Worm (Caenorhabditis elegans) whole organism, L1 larva: ENCODE data around the gene ndg-4.

Experiments used
- ceh-82 ChIP-seq, 3 experiments: fragments of 150-350 bp in 1 of 3; sonication (generic microtip) in 2 of 3; optimal IDR thresholded peaks; 2 replicates each; lab custom pipeline; 2014 to 2017; ENCODE audit warnings: missing biosample characterization in 3 of 3, missing genetic modification characterization in 3 of 3
- efl-1 ChIP-seq, 4 experiments: fragments of 150-350 bp; optimal IDR thresholded peaks in 3 of 4; peaks in 1 of 4; 1 replicate in 1 of 4; 2 replicates in 3 of 4; lab custom pipeline; 2014; ENCODE audit warnings: missing biosample characterization in 2 of 4, missing genetic modification characterization in 2 of 4, missing genetic modification reagents in 2 of 4
- elt-3 ChIP-seq, 6 experiments: fragments of 150-350 bp in 1 of 6; sonication (generic microtip); optimal IDR thresholded peaks; 2 replicates each; lab custom pipeline; 2017 to 2018; ENCODE audit warnings: missing biosample characterization in 6 of 6, missing genetic modification characterization in 6 of 6, inconsistent platforms in 1 of 6
- lsy-2 ChIP-seq, 2 experiments: fragments of 150-350 bp; optimal IDR thresholded peaks; 2 replicates each; lab custom pipeline; 2014; ENCODE audit warnings: missing biosample characterization in 2 of 2, missing genetic modification characterization in 2 of 2
- mdl-1 ChIP-seq, 2 experiments: fragments of 150-350 bp; optimal IDR thresholded peaks; 2 replicates each; lab custom pipeline; 2014 to 2017; ENCODE audit warnings: missing biosample characterization in 2 of 2, missing genetic modification characterization in 2 of 2, inconsistent platforms in 1 of 2
- nhr-11 ChIP-seq: fragments of 150-350 bp; optimal IDR thresholded peaks from 2 replicates; lab custom pipeline; 2014; ENCODE audit warnings: missing biosample characterization, missing genetic modification characterization
- snpc-4 ChIP-seq: fragments of 150-350 bp; optimal IDR thresholded peaks from 2 replicates; lab custom pipeline; 2014; ENCODE audit warnings: missing biosample characterization, missing genetic modification characterization

DNA sequence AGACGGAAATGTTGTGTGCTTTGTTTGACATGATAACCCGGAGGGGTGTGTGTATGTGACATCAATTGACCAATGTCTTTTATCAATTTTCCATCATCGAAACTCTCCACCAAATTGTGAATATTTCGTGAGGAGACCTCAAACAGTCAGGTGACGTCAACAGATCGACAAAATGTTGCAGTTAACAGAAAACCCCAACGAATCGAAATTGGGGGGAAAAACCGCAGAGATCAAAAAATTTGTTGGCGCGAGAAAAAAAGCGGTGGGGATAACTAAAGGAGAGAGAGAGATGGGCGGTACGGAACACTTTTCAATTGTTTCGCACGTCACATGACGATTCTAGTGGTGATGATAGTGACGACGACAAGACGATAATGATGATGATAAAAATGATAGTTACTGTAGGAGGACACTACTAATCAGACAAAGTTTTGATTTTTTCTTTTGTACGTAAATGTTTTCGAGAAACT, 27.4 kb upstream of the ndg-4 start:
- no peak for TF ChIP-seq ceh-82 (tag; optimal IDR thresholded peaks at IDR 0.05; lab: Kevin White, UChicago)
- peak in 4 of 6 experiments; percentile 50 to 99 (median 70) for TF ChIP-seq elt-3 (tag; optimal IDR thresholded peaks at IDR 0.05; lab: Kevin White, UChicago)
- no peak for TF ChIP-seq nhr-11 (tag; lab: Kevin White, UChicago)
- TF ChIP-seq mdl-1 (tag; optimal IDR thresholded peaks at IDR 0.05; lab: Kevin White, UChicago): peak in 1 of 2 experiments; percentile 69
- peak; percentile 26 to 63 for TF ChIP-seq lsy-2 (tag; optimal IDR thresholded peaks at IDR 0.05; lab: Kevin White, UChicago)
- TF ChIP-seq efl-1 (optimal IDR thresholded peaks at IDR 0.05; lab: Kevin White, UChicago): peak in 1 of 2 experiments; percentile 12
- TF ChIP-seq efl-1 (GFP tag; optimal IDR thresholded peaks at IDR 0.05 in 1 of 2; lab: Kevin White, UChicago): peak in 1 of 2 experiments; percentile 22
- no peak for TF ChIP-seq snpc-4 (tag; lab: Kevin White, UChicago)
